Fruit fly (Drosophila melanogaster) whole organism, embryonic: ENCODE data around the gene CG6912.

Source experiments
- Antp ChIP-seq: fragments of 200-800 bp; sonication (Bioruptor generic); optimal IDR thresholded peaks from 3 replicates; lab custom pipeline; 2016; ENCODE audit warnings: missing biosample characterization, missing genetic modification characterization
- Atf-2 ChIP-seq: fragments of 200-800 bp; sonication (Bioruptor generic); optimal IDR thresholded peaks from 2 replicates; lab custom pipeline; 2016; ENCODE audit warnings: missing biosample characterization, missing genetic modification characterization
- CG10267 ChIP-seq: fragments of 200-800 bp; sonication (Bioruptor generic); optimal IDR thresholded peaks from 2 replicates; lab custom pipeline; 2018; ENCODE audit warnings: missing biosample characterization, mild to moderate bottlenecking, missing genetic modification characterization, moderate library complexity
- CG12071 ChIP-seq: fragments of 200-800 bp; sonication (Bioruptor generic); optimal IDR thresholded peaks from 3 replicates; lab custom pipeline; 2018; ENCODE audit warnings: missing biosample characterization, mild to moderate bottlenecking, missing genetic modification characterization
- CG12236 ChIP-seq: fragments of 200-800 bp; sonication (Bioruptor generic); optimal IDR thresholded peaks from 2 replicates; lab custom pipeline; 2016; ENCODE audit warnings: missing biosample characterization, missing genetic modification characterization
- CG1233 ChIP-seq: fragments of 200-800 bp; sonication (Bioruptor generic); optimal IDR thresholded peaks from 4 replicates; lab custom pipeline; 2018; ENCODE audit warnings: missing biosample characterization, mild to moderate bottlenecking, missing genetic modification characterization
- CG13894 ChIP-seq: fragments of 200-800 bp; sonication (Bioruptor generic); optimal IDR thresholded peaks from 3 replicates; lab custom pipeline; 2018; ENCODE audit warnings: missing biosample characterization, mild to moderate bottlenecking, missing genetic modification characterization, moderate library complexity
- CG14965 ChIP-seq: fragments of 200-800 bp; sonication (Bioruptor generic); optimal IDR thresholded peaks from 2 replicates; lab custom pipeline; 2016; ENCODE audit warnings: missing biosample characterization, missing genetic modification characterization, borderline replicate concordance
- CG15073 ChIP-seq: fragments of 200-800 bp; sonication (Bioruptor generic); optimal IDR thresholded peaks from 2 replicates; lab custom pipeline; 2016; ENCODE audit warnings: missing biosample characterization, missing genetic modification characterization
- CG1529 ChIP-seq: fragments of 200-800 bp; sonication (Bioruptor generic); optimal IDR thresholded peaks from 3 replicates; lab custom pipeline; 2018; ENCODE audit warnings: missing biosample characterization, missing genetic modification characterization
- CG15514 ChIP-seq: fragments of 200-800 bp; sonication (Bioruptor generic); optimal IDR thresholded peaks from 3 replicates; lab custom pipeline; 2017; ENCODE audit warnings: missing biosample characterization, missing genetic modification characterization, mild to moderate bottlenecking, moderate library complexity, missing genetic modification reagents
- CG17361 ChIP-seq: fragments of 200-800 bp; sonication (Bioruptor generic); IDR thresholded peaks from 3 replicates; pipeline ENCODE4 v1.3.6; 2022; ENCODE audit warnings: missing biosample characterization, missing genetic modification characterization
- CG18599 ChIP-seq: fragments of 200-800 bp; sonication (Bioruptor generic); optimal IDR thresholded peaks from 3 replicates; lab custom pipeline; 2017; ENCODE audit warnings: missing biosample characterization, missing genetic modification characterization, mild to moderate bottlenecking, moderate library complexity, missing genetic modification reagents
- CG18619 ChIP-seq: fragments of 200-800 bp; sonication (Bioruptor generic); optimal IDR thresholded peaks from 3 replicates; lab custom pipeline; 2017; ENCODE audit warnings: missing biosample characterization, mild to moderate bottlenecking, missing genetic modification characterization
- CG2678 ChIP-seq: fragments of 200-800 bp; sonication (Bioruptor generic); optimal IDR thresholded peaks from 3 replicates; lab custom pipeline; 2019; ENCODE audit warnings: missing biosample characterization, mild to moderate bottlenecking, missing genetic modification characterization, moderate library complexity
- CG31224 ChIP-seq: fragments of 200-800 bp; sonication (Bioruptor generic); IDR thresholded peaks from 2 replicates; pipeline ENCODE4 v1.3.6; 2022; ENCODE audit warnings: missing biosample characterization, missing genetic modification characterization
- CG32532 ChIP-seq: fragments of 200-800 bp; sonication (Bioruptor generic); IDR thresholded peaks from 2 replicates; pipeline ENCODE4 v1.3.6; 2022; ENCODE audit warnings: missing biosample characterization, missing genetic modification characterization
- CG33557 ChIP-seq: fragments of 200-800 bp; sonication (Bioruptor generic); optimal IDR thresholded peaks from 2 replicates; lab custom pipeline; 2019; ENCODE audit warnings: missing biosample characterization, mild to moderate bottlenecking, missing genetic modification characterization, moderate library complexity
- CG4328 ChIP-seq: fragments of 200-800 bp; sonication (Bioruptor generic); optimal IDR thresholded peaks from 3 replicates; lab custom pipeline; 2017; ENCODE audit warnings: missing biosample characterization, missing genetic modification reagents, missing genetic modification characterization
- CG7556 ChIP-seq: fragments of 200-800 bp; sonication (Bioruptor generic); optimal IDR thresholded peaks from 2 replicates; lab custom pipeline; 2017; ENCODE audit warnings: missing biosample characterization, mild to moderate bottlenecking, missing genetic modification characterization
- CHES-1-like ChIP-seq: fragments of 200-800 bp; sonication (Bioruptor generic); optimal IDR thresholded peaks from 2 replicates; lab custom pipeline; 2016; ENCODE audit warnings: missing biosample characterization, missing genetic modification characterization
- CoRest ChIP-seq: fragments of 200-800 bp; sonication (Bioruptor generic); optimal IDR thresholded peaks from 3 replicates; lab custom pipeline; 2018; ENCODE audit warnings: missing biosample characterization, mild to moderate bottlenecking, missing genetic modification characterization, moderate library complexity
- CrebB ChIP-seq: fragments of 200-800 bp; sonication (Bioruptor generic); optimal IDR thresholded peaks from 3 replicates; lab custom pipeline; 2018; ENCODE audit warnings: missing biosample characterization, mild to moderate bottlenecking, missing genetic modification characterization
- Deaf1 ChIP-seq: fragments of 200-800 bp; optimal IDR thresholded peaks from 3 replicates; lab custom pipeline; 2019; ENCODE audit warnings: missing biosample characterization, mild to moderate bottlenecking, missing genetic modification characterization, moderate library complexity
- Dfd ChIP-seq, 2 experiments: fragments of >200 bp; optimal IDR thresholded peaks; 2 replicates each; lab custom pipeline; 2017; ENCODE audit warnings: missing biosample characterization in 2 of 2, missing genetic modification characterization in 2 of 2
- Fer1 ChIP-seq: fragments of 200-800 bp; sonication (Bioruptor generic); optimal IDR thresholded peaks from 2 replicates; lab custom pipeline; 2017; ENCODE audit warnings: missing biosample characterization, mild to moderate bottlenecking, missing genetic modification characterization
- H2.0 ChIP-seq: fragments of 200-800 bp; sonication (Bioruptor generic); IDR thresholded peaks from 2 replicates; pipeline ENCODE4 v1.3.6; 2022; ENCODE audit warnings: missing biosample characterization, missing genetic modification characterization
- Kr ChIP-seq: fragments of 200-800 bp; sonication (Bioruptor generic); optimal IDR thresholded peaks from 2 replicates; lab custom pipeline; 2017; ENCODE audit warnings: missing biosample characterization, mild to moderate bottlenecking, missing genetic modification characterization
- Max ChIP-seq: fragments of 200-800 bp; sonication (Bioruptor generic); optimal IDR thresholded peaks from 2 replicates; lab custom pipeline; 2016; ENCODE audit warnings: missing biosample characterization, mild to moderate bottlenecking, missing genetic modification characterization
- Mes4 ChIP-seq: fragments of 200-800 bp; sonication (Bioruptor generic); optimal IDR thresholded peaks from 2 replicates; lab custom pipeline; 2016; ENCODE audit warnings: missing biosample characterization, missing genetic modification characterization
- Pdp1 ChIP-seq, 2 experiments: fragments of 200-800 bp; sonication (Bioruptor generic); optimal IDR thresholded peaks; 3 replicates each; lab custom pipeline; 2016; ENCODE audit warnings: missing biosample characterization in 2 of 2, missing genetic modification characterization in 2 of 2, mild to moderate bottlenecking in 1 of 2, moderate library complexity in 1 of 2
- ash1 ChIP-seq: fragments of 200-800 bp; sonication (Bioruptor generic); optimal IDR thresholded peaks from 2 replicates; lab custom pipeline; 2018; ENCODE audit warnings: missing biosample characterization, mild to moderate bottlenecking, missing genetic modification characterization
- cg ChIP-seq: fragments of 200-800 bp; sonication (Bioruptor generic); optimal IDR thresholded peaks from 3 replicates; lab custom pipeline; 2019; ENCODE audit warnings: missing biosample characterization, mild to moderate bottlenecking, missing genetic modification characterization, moderate library complexity
- ci ChIP-seq: fragments of 200-800 bp; sonication (Bioruptor generic); IDR thresholded peaks from 3 replicates; pipeline ENCODE4 v1.3.6; 2022; ENCODE audit warnings: missing biosample characterization, missing genetic modification characterization
- corto ChIP-seq: fragments of 200-800 bp; sonication (Bioruptor generic); optimal IDR thresholded peaks from 2 replicates; lab custom pipeline; 2016; ENCODE audit warnings: missing biosample characterization, mild to moderate bottlenecking, missing genetic modification characterization, moderate library complexity
- eve ChIP-seq, 2 experiments: fragments of >200 bp; optimal IDR thresholded peaks; 2 replicates each; lab custom pipeline; 2017; ENCODE audit warnings: missing biosample characterization in 2 of 2, missing genetic modification characterization in 2 of 2
- fd64A ChIP-seq: fragments of 200-800 bp; sonication (Bioruptor generic); optimal IDR thresholded peaks from 3 replicates; lab custom pipeline; 2018; ENCODE audit warnings: missing biosample characterization, mild to moderate bottlenecking, missing genetic modification characterization
- gcm2 ChIP-seq: fragments of 200-800 bp; sonication (Bioruptor generic); optimal IDR thresholded peaks from 2 replicates; lab custom pipeline; 2016; ENCODE audit warnings: missing biosample characterization, missing genetic modification characterization
- gro ChIP-seq: fragments of 200-800 bp; sonication (Bioruptor generic); optimal IDR thresholded peaks from 2 replicates; lab custom pipeline; 2016; ENCODE audit warnings: missing biosample characterization, missing genetic modification characterization
- lov ChIP-seq, 2 experiments: fragments of 200-800 bp in 1 of 2; fragments of >200 bp in 1 of 2; sonication (Bioruptor generic) in 1 of 2; IDR thresholded peaks in 1 of 2; optimal IDR thresholded peaks in 1 of 2; 2 replicates in 1 of 2; 3 replicates in 1 of 2; pipeline versions ENCODE4 v1.3.6 to Lab custom; 2017 to 2022; ENCODE audit warnings: missing biosample characterization in 1 of 2, missing genetic modification characterization in 1 of 2
- mam ChIP-seq: fragments of 200-800 bp; sonication (Bioruptor generic); optimal IDR thresholded peaks from 3 replicates; lab custom pipeline; 2016; ENCODE audit warnings: missing biosample characterization, missing genetic modification characterization
- nau ChIP-seq: fragments of 200-800 bp; sonication (Bioruptor generic); optimal IDR thresholded peaks from 3 replicates; lab custom pipeline; 2017; ENCODE audit warnings: missing biosample characterization, mild to moderate bottlenecking, missing genetic modification characterization, missing genetic modification reagents
- otp ChIP-seq: fragments of 200-800 bp; sonication (Bioruptor generic); IDR thresholded peaks from 3 replicates; pipeline ENCODE4, ENCODE4 v1.3.6; 2022; ENCODE audit warnings: missing biosample characterization, missing genetic modification characterization
- ranshi ChIP-seq: fragments of 200-800 bp; sonication (Bioruptor generic); IDR thresholded peaks from 2 replicates; pipeline ENCODE4 v1.3.6; 2022; ENCODE audit warnings: missing biosample characterization, missing genetic modification characterization
- rib ChIP-seq: fragments of 200-800 bp; sonication (Bioruptor generic); IDR thresholded peaks from 2 replicates; pipeline ENCODE4 v1.3.6; 2022; ENCODE audit warnings: missing biosample characterization, missing genetic modification characterization
- row ChIP-seq: fragments of 200-800 bp; sonication (Bioruptor generic); IDR thresholded peaks from 3 replicates; pipeline ENCODE4 v1.3.6; 2022; ENCODE audit warnings: missing biosample characterization, missing genetic modification characterization
- scrt ChIP-seq: fragments of 200-800 bp; sonication (Bioruptor generic); optimal IDR thresholded peaks from 2 replicates; lab custom pipeline; 2018; ENCODE audit warnings: missing biosample characterization, mild to moderate bottlenecking, missing genetic modification characterization, moderate library complexity
- toy ChIP-seq: fragments of 200-800 bp; sonication (Bioruptor generic); IDR thresholded peaks from 2 replicates; pipeline ENCODE4 v1.3.6; 2022; ENCODE audit warnings: missing biosample characterization, missing genetic modification characterization

CG6912 gene

dm6 chr3R:15089250-15089921 lies 47.4 kb downstream of the CG6912 start (continued):
- TF ChIP-seq cg (GFP tag; lab: Kevin White, UChicago) = peak; percentile 61
- 0 out of 3 replicates have a peak, but pooled peaks have one; percentile 14 for TF ChIP-seq otp (GFP tag; lab: Robert Waterston, UW)
- peak; percentile 10 for TF ChIP-seq CG15514 (GFP tag; lab: Kevin White, UChicago)
- TF ChIP-seq CG12071 (GFP tag; lab: Kevin White, UChicago) = peak; percentile 65
- TF ChIP-seq fd64A = peak; percentile 78
- TF ChIP-seq CoRest (tag; lab: Kevin White, UChicago) = peak; percentile 57
- TF ChIP-seq nau = peak; percentile 74
- TF ChIP-seq CG18599 = peak; percentile 51
- peak; percentile 31 for TF ChIP-seq CG18619 (GFP tag; lab: Kevin White, UChicago)
- TF ChIP-seq CG14965 (GFP tag; lab: Kevin White, UChicago) = peak; percentile 27
- TF ChIP-seq gro = peak; percentile 19
- peak; percentile 26 for TF ChIP-seq CG7556 (GFP tag; lab: Kevin White, UChicago)
- TF ChIP-seq ash1 (GFP tag; lab: Kevin White, UChicago) = no peak
- TF ChIP-seq CG33557 (GFP tag; lab: Kevin White, UChicago) = peak; percentile 68
- peak; percentile 15; the same call in 1 of the 2 replicates for TF ChIP-seq ranshi (GFP tag; lab: Robert Waterston, UW)
- TF ChIP-seq Kr (GFP tag; lab: Kevin White, UChicago) = peak; percentile 51
- no peak for TF ChIP-seq CHES-1-like (GFP tag; lab: Kevin White, UChicago)
- TF ChIP-seq CG15073 = no peak
- no peak for TF ChIP-seq corto (GFP tag; lab: Kevin White, UChicago)
- TF ChIP-seq gcm2 = peak; percentile 29
- peak; percentile 19 for TF ChIP-seq Mes4 (GFP tag; lab: Kevin White, UChicago)
- peak; percentile 65 for TF ChIP-seq CG1233 (GFP tag; lab: Kevin White, UChicago)
- TF ChIP-seq Max (GFP tag; lab: Kevin White, UChicago) = peak; percentile 40
- TF ChIP-seq eve (GFP tag; optimal IDR thresholded peaks at IDR 0.05; lab: Kevin White, UChicago) = peak in 1 of 2 experiments; percentile 40
- TF ChIP-seq CG31224 (GFP tag; lab: Robert Waterston, UW) = no peak
- TF ChIP-seq CG1529 = peak; percentile 42
- TF ChIP-seq scrt (GFP tag; lab: Kevin White, UChicago) = peak; percentile 31
- TF ChIP-seq Dfd (GFP tag; optimal IDR thresholded peaks at IDR 0.05; lab: Kevin White, UChicago) = no peak
- peak; percentile 14 for TF ChIP-seq Deaf1 (tag; lab: Kevin White, UChicago)
- no peak for TF ChIP-seq toy (GFP tag; lab: Robert Waterston, UW)
- peak; percentile 13; the same call in 1 of the 3 replicates for TF ChIP-seq CG17361
- TF ChIP-seq rib = no peak
- peak; percentile 66 for TF ChIP-seq CrebB
- TF ChIP-seq CG12236 (GFP tag; lab: Kevin White, UChicago) = peak; percentile 14
- peak; percentile 38; the same call in 1 of the 3 replicates for TF ChIP-seq ci (GFP tag; lab: Robert Waterston, UW)
- TF ChIP-seq CG13894 (tag; lab: Kevin White, UChicago) = peak; percentile 29
- peak; percentile 33 for TF ChIP-seq row (GFP tag; lab: Robert Waterston, UW)
- peak; percentile 62 for TF ChIP-seq CG4328
- TF ChIP-seq Fer1 = peak; percentile 56
- TF ChIP-seq Pdp1 (GFP tag; optimal IDR thresholded peaks at IDR 0.05; lab: Kevin White, UChicago) = peak; percentile 29 to 68
- peak; percentile 21 for TF ChIP-seq Antp (GFP tag; lab: Kevin White, UChicago)
- peak; percentile 26 for TF ChIP-seq Atf-2 (GFP tag; lab: Kevin White, UChicago)
- TF ChIP-seq CG10267 = peak; percentile 25
- 0 out of 2 replicates have a peak, but pooled peaks have one; percentile 26 for TF ChIP-seq H2.0 (GFP tag; lab: Robert Waterston, UW)
- peak; percentile 76 for TF ChIP-seq CG2678 (tag; lab: Kevin White, UChicago)
- no peak for TF ChIP-seq lov (optimal IDR thresholded peaks at IDR 0.05; lab: Kevin White, UChicago)
- TF ChIP-seq lov (GFP tag; IDR thresholded peaks at IDR 0.05; lab: Robert Waterston, UW) = 0 out of 3 replicates have a peak, but pooled peaks have one; percentile 39
- TF ChIP-seq CG32532 = no peak
- peak; percentile 22 for TF ChIP-seq mam
